Fruit fly (Drosophila melanogaster): ENCODE data around the gene CG7231.

dm6 chr2L:7954588-7954987 lies 29.2 kb upstream of the CG7231 start:
- TF ChIP-seq Sin3A (optimal IDR thresholded peaks at IDR 0.05), result no peak
- no peak for TF ChIP-seq ttk (optimal IDR thresholded peaks at IDR 0.05)
- no peak for TF ChIP-seq Myc (optimal IDR thresholded peaks at IDR 0.05)
- no peak for TF ChIP-seq psq (optimal IDR thresholded peaks at IDR 0.05)
- TF ChIP-seq insv (optimal IDR thresholded peaks at IDR 0.05), result no peak

Measured in Kc167 (cell line).